Worm (Caenorhabditis elegans): ENCODE results near the gene T19H12.12.

ce11 chrV:4932814-4933213 lies 48.2 kb downstream of the T19H12.12 start, which contains the start of gene C02E7.10:
- TF ChIP-seq nhr-237 (tag; optimal IDR thresholded peaks at IDR 0.05): no peak
- no peak for TF ChIP-seq ama-1 (optimal IDR thresholded peaks at IDR 0.05)
- TF ChIP-seq nhr-23 (tag; optimal IDR thresholded peaks at IDR 0.05): no peak
- TF ChIP-seq dmd-4 (tag; optimal IDR thresholded peaks at IDR 0.05): no peak
- no peak for TF ChIP-seq egl-27 (tag; optimal IDR thresholded peaks at IDR 0.05)
- no peak for TF ChIP-seq ztf-11 (tag; optimal IDR thresholded peaks at IDR 0.05)
